Worm (Caenorhabditis elegans) whole organism, young adult: Measurements from ENCODE around the gene F13C5.2.
A peak's percentile ranks its signal among the peaks of the same experiment; 100 is the strongest.

Source experiments
- C06A6.2 ChIP-seq: fragments of 200-800 bp; sonication (Bioruptor generic); conservative IDR thresholded peaks from 2 replicates; pipeline ENCODE4 v1.3.6; 2022; ENCODE audit warnings: missing genetic modification characterization, missing compliant biosample characterization
- F33H1.4 ChIP-seq: fragments of 200-800 bp; sonication (Bioruptor generic); IDR thresholded peaks from 2 replicates; pipeline ENCODE4 v1.3.6; 2022; ENCODE audit warnings: missing genetic modification reagents, missing genetic modification characterization, missing compliant biosample characterization
- F37B4.10 ChIP-seq: fragments of 200-800 bp; sonication (Bioruptor generic); IDR thresholded peaks from 2 replicates; pipeline ENCODE4 v1.3.6; 2022; ENCODE audit warnings: missing genetic modification characterization, missing compliant biosample characterization
- F57A8.1 ChIP-seq: fragments of 200-800 bp; sonication (Bioruptor generic); optimal IDR thresholded peaks from 2 replicates; lab custom pipeline; 2018; ENCODE audit warnings: mild to moderate bottlenecking, missing genetic modification characterization, moderate library complexity, missing compliant biosample characterization
- Y56A3A.18 ChIP-seq: fragments of 200-800 bp; sonication (Bioruptor generic); IDR thresholded peaks from 2 replicates; pipeline ENCODE4 v1.3.6; 2022; ENCODE audit warnings: missing genetic modification reagents, missing genetic modification characterization, missing compliant biosample characterization
- aptf-3 ChIP-seq: fragments of 200-800 bp; sonication (Bioruptor generic); IDR thresholded peaks from 2 replicates; pipeline ENCODE4 v1.3.6; 2022; ENCODE audit warnings: missing genetic modification characterization, missing compliant biosample characterization
- attf-6 ChIP-seq: fragments of 200-800 bp; sonication (Bioruptor generic); IDR thresholded peaks from 2 replicates; pipeline ENCODE4 v1.3.6; 2022; ENCODE audit warnings: missing genetic modification reagents, missing genetic modification characterization, missing compliant biosample characterization
- bed-1 ChIP-seq: fragments of 200-800 bp; sonication (Bioruptor generic); IDR thresholded peaks from 2 replicates; pipeline ENCODE4 v1.3.6; 2022; ENCODE audit warnings: missing genetic modification reagents, missing genetic modification characterization, missing compliant biosample characterization
- cebp-1 ChIP-seq, 2 experiments: fragments of 200-800 bp in 1 of 2; sonication (Bioruptor generic) in 1 of 2; sonication (generic microtip) in 1 of 2; IDR thresholded peaks in 1 of 2; optimal IDR thresholded peaks in 1 of 2; 2 replicates each; pipeline versions ENCODE4 v1.3.6 to Lab custom; 2017 to 2022; ENCODE audit warnings: missing compliant biosample characterization in 2 of 2, missing genetic modification characterization in 2 of 2, mild to moderate bottlenecking in 1 of 2, missing genetic modification reagents in 1 of 2, moderate library complexity in 1 of 2
- ceh-100 ChIP-seq: fragments of 200-800 bp; sonication (Bioruptor generic); IDR thresholded peaks from 2 replicates; pipeline ENCODE4 v1.3.6; 2022; ENCODE audit warnings: missing genetic modification reagents, missing genetic modification characterization, missing compliant biosample characterization
- ceh-27 ChIP-seq: fragments of 200-800 bp; sonication (Bioruptor generic); optimal IDR thresholded peaks from 2 replicates; lab custom pipeline; 2018; ENCODE audit warnings: mild to moderate bottlenecking, missing genetic modification characterization, moderate library complexity, missing compliant biosample characterization
- ceh-58 ChIP-seq: fragments of 200-800 bp; sonication (Bioruptor generic); IDR thresholded peaks from 2 replicates; pipeline ENCODE4 v1.3.6; 2022; ENCODE audit warnings: missing genetic modification characterization, missing compliant biosample characterization
- ceh-79 ChIP-seq: sonication (generic microtip); optimal IDR thresholded peaks from 2 replicates; lab custom pipeline; 2017; ENCODE audit warnings: mild to moderate bottlenecking, missing genetic modification characterization, missing compliant biosample characterization
- die-1 ChIP-seq: sonication (generic microtip); optimal IDR thresholded peaks from 2 replicates; lab custom pipeline; 2016; ENCODE audit warnings: missing genotype, mild to moderate bottlenecking, missing genetic modification characterization, missing compliant biosample characterization
- dpff-1 ChIP-seq: sonication (generic microtip); optimal IDR thresholded peaks from 2 replicates; lab custom pipeline; 2017; ENCODE audit warnings: mild to moderate bottlenecking, missing genetic modification characterization, missing compliant biosample characterization
- dpl-1 ChIP-seq: fragments of 150-350 bp; optimal IDR thresholded peaks from 2 replicates; lab custom pipeline; 2014; ENCODE audit warnings: missing biosample characterization, missing genetic modification reagents, missing genetic modification characterization
- egl-44 ChIP-seq: fragments of 200-800 bp; sonication (Bioruptor generic); IDR thresholded peaks from 2 replicates; pipeline ENCODE4 v1.3.6; 2022; ENCODE audit warnings: missing genetic modification reagents, missing genetic modification characterization, missing compliant biosample characterization
- ekl-4 ChIP-seq: fragments of 200-800 bp; sonication (Bioruptor generic); IDR thresholded peaks from 2 replicates; pipeline ENCODE4 v1.3.6; 2022; ENCODE audit warnings: missing genetic modification reagents, missing genetic modification characterization, missing compliant biosample characterization
- ets-4 ChIP-seq: fragments of 200-800 bp; sonication (Bioruptor generic); optimal IDR thresholded peaks from 2 replicates; lab custom pipeline; 2018; ENCODE audit warnings: mild to moderate bottlenecking, missing genetic modification characterization, missing compliant biosample characterization
- gei-17 ChIP-seq: fragments of 200-800 bp; sonication (Bioruptor generic); optimal IDR thresholded peaks from 2 replicates; lab custom pipeline; 2018; ENCODE audit warnings: mild to moderate bottlenecking, missing genetic modification characterization, missing compliant biosample characterization
- hlh-26 ChIP-seq: fragments of 200-800 bp; sonication (Bioruptor generic); conservative IDR thresholded peaks from 2 replicates; pipeline ENCODE4 v1.3.6; 2022; ENCODE audit warnings: missing genetic modification reagents, missing genetic modification characterization, missing compliant biosample characterization
- hmg-1.2 ChIP-seq: fragments of 200-800 bp; sonication (Bioruptor generic); IDR thresholded peaks from 2 replicates; pipeline ENCODE4 v1.3.6; 2022; ENCODE audit warnings: missing genetic modification reagents, missing genetic modification characterization, missing compliant biosample characterization
- hmg-20 ChIP-seq: fragments of 200-800 bp; sonication (Bioruptor generic); IDR thresholded peaks from 2 replicates; pipeline ENCODE4 v1.3.6; 2022; ENCODE audit warnings: missing genetic modification reagents, missing genetic modification characterization, missing compliant biosample characterization
- let-526 ChIP-seq: fragments of 200-800 bp; sonication (Bioruptor generic); IDR thresholded peaks from 2 replicates; pipeline ENCODE4 v1.3.6; 2022; ENCODE audit warnings: missing genetic modification reagents, missing genetic modification characterization, missing compliant biosample characterization
- lin-35 ChIP-seq, 3 experiments: fragments of 150-350 bp in 2 of 3; sonication (generic microtip) in 1 of 3; optimal IDR thresholded peaks; 2 replicates each; lab custom pipeline; 2014 to 2018; ENCODE audit warnings: missing biosample characterization in 3 of 3, missing genetic modification characterization in 3 of 3, missing genetic modification reagents in 3 of 3
- lin-40 ChIP-seq: sonication (generic microtip); optimal IDR thresholded peaks from 2 replicates; lab custom pipeline; 2016; ENCODE audit warnings: missing genetic modification characterization, mild to moderate bottlenecking, missing compliant biosample characterization, missing genotype, missing genetic modification reagents
- lin-54 ChIP-seq: fragments of 200-800 bp; sonication (Bioruptor generic); optimal IDR thresholded peaks from 2 replicates; lab custom pipeline; 2018; ENCODE audit warnings: mild to moderate bottlenecking, missing genetic modification characterization, missing compliant biosample characterization
- mcd-1 ChIP-seq: fragments of 200-800 bp; sonication (Bioruptor generic); IDR thresholded peaks from 2 replicates; pipeline ENCODE4 v1.3.6; 2022; ENCODE audit warnings: missing genetic modification reagents, missing genetic modification characterization, missing compliant biosample characterization
- nhr-27 ChIP-seq: fragments of 200-800 bp; sonication (Bioruptor generic); optimal IDR thresholded peaks from 2 replicates; lab custom pipeline; 2018; ENCODE audit warnings: mild to moderate bottlenecking, missing genetic modification characterization, moderate library complexity, missing compliant biosample characterization
- pha-4 ChIP-seq: fragments of 150-350 bp; sonication (generic microtip); optimal IDR thresholded peaks from 2 replicates; lab custom pipeline; 2014; ENCODE audit warnings: missing biosample characterization, missing genetic modification reagents, missing genetic modification characterization
- rec-8 ChIP-seq, 2 experiments: sonication (generic microtip); optimal IDR thresholded peaks; 2 replicates each; lab custom pipeline; 2016; ENCODE audit warnings: mild to moderate bottlenecking in 2 of 2, missing genetic modification characterization in 2 of 2, missing genetic modification reagents in 2 of 2, missing genotype in 2 of 2, missing biosample characterization in 1 of 2, missing compliant biosample characterization in 1 of 2, moderate library complexity in 1 of 2
- snpc-4 ChIP-seq, 5 experiments: fragments of 150-350 bp in 1 of 5; sonication (generic microtip) in 4 of 5; optimal IDR thresholded peaks; 2 replicates each; lab custom pipeline; 2014 to 2018; ENCODE audit warnings: missing genetic modification characterization in 5 of 5, missing biosample characterization in 3 of 5, antibody characterized with exemption in 2 of 5, mild to moderate bottlenecking in 2 of 5, missing compliant biosample characterization in 2 of 5, missing genotype in 2 of 5, moderate library complexity in 2 of 5, missing genetic modification reagents in 1 of 5
- somi-1 ChIP-seq: fragments of 200-800 bp; sonication (Bioruptor generic); optimal IDR thresholded peaks from 2 replicates; lab custom pipeline; 2018; ENCODE audit warnings: mild to moderate bottlenecking, missing genetic modification characterization, missing compliant biosample characterization
- tbp1 ChIP-seq: fragments of 200-800 bp; sonication (Bioruptor generic); optimal IDR thresholded peaks from 2 replicates; lab custom pipeline; 2018; ENCODE audit warnings: mild to moderate bottlenecking, missing genetic modification characterization, missing compliant biosample characterization
- tbx-9 ChIP-seq: sonication (generic microtip); optimal IDR thresholded peaks from 2 replicates; lab custom pipeline; 2016; ENCODE audit warnings: borderline replicate concordance, missing genetic modification characterization, inconsistent platforms, missing compliant biosample characterization
- unc-130 ChIP-seq: sonication (generic microtip); optimal IDR thresholded peaks from 2 replicates; lab custom pipeline; 2016; ENCODE audit warnings: missing genetic modification reagents, missing genetic modification characterization, missing compliant biosample characterization
- unc-62 ChIP-seq: fragments of 150-350 bp; optimal IDR thresholded peaks from 2 replicates; lab custom pipeline; 2014; ENCODE audit warnings: missing biosample characterization, missing genetic modification reagents, missing genetic modification characterization
- ztf-26 ChIP-seq: sonication (generic microtip); optimal IDR thresholded peaks from 2 replicates; lab custom pipeline; 2017; ENCODE audit warnings: missing genetic modification characterization, missing compliant biosample characterization

F13C5.2 gene

ce11 chrX:593245-593733, 471 bp upstream of the F13C5.2 start (continued):
- TF ChIP-seq lin-40 (tag; lab: Kevin White, UChicago) (peak; percentile 85), gei-17 (GFP tag; lab: Kevin White, UChicago) (peak; percentile 37), C06A6.2 (0 out of 2 replicates have a peak, but pooled peaks have one; percentile 46), die-1 (peak; percentile 47), nhr-27 (tag; lab: Kevin White, UChicago) (no peak), tbx-9 (no peak), rec-8 (tag; optimal IDR thresholded peaks at IDR 0.05; lab: Kevin White, UChicago) (no peak), pha-4 (tag; lab: Kevin White, UChicago) (no peak), hmg-20 (0 out of 2 replicates have a peak, but pooled peaks have one; percentile 42), snpc-4 (GFP tag; optimal IDR thresholded peaks at IDR 0.05; lab: Kevin White, UChicago) (peak; percentile 10), snpc-4 (tag; optimal IDR thresholded peaks at IDR 0.05; lab: Kevin White, UChicago) (peak in 2 of 4 experiments; percentile 72 to 77), Y56A3A.18 (GFP tag; lab: Robert Waterston, UW) (no peak), aptf-3 (GFP tag; lab: Robert Waterston, UW) (no peak), ztf-26 (peak; percentile 35), lin-54 (GFP tag; lab: Kevin White, UChicago) (peak; percentile 42), hlh-26 (GFP tag; lab: Robert Waterston, UW) (no peak), mcd-1 (no peak; the same call in none of the 2 replicates), ceh-27 (GFP tag; lab: Kevin White, UChicago) (peak; percentile 70), dpl-1 (GFP tag; lab: Kevin White, UChicago) (no peak), let-526 (GFP tag; lab: Robert Waterston, UW) (peak; percentile 75; the same call in 1 of the 2 replicates), ceh-58 (GFP tag; lab: Robert Waterston, UW) (no peak), ets-4 (GFP tag; lab: Kevin White, UChicago) (peak; percentile 68), unc-130 (GFP tag; lab: Kevin White, UChicago) (no peak), F37B4.10 (GFP tag; lab: Robert Waterston, UW) (no peak), hmg-1.2 (GFP tag; lab: Robert Waterston, UW) (peak; percentile 64), somi-1 (GFP tag; lab: Kevin White, UChicago) (peak; percentile 71), egl-44 (GFP tag; lab: Robert Waterston, UW) (no peak), ekl-4 (peak; percentile 66; the same call in 1 of the 2 replicates), dpff-1 (tag; lab: Kevin White, UChicago) (no peak), bed-1 (no peak), F33H1.4 (GFP tag; lab: Robert Waterston, UW) (no peak), tbp1 (GFP tag; lab: Kevin White, UChicago) (no peak), unc-62 (no peak)

DNA sequence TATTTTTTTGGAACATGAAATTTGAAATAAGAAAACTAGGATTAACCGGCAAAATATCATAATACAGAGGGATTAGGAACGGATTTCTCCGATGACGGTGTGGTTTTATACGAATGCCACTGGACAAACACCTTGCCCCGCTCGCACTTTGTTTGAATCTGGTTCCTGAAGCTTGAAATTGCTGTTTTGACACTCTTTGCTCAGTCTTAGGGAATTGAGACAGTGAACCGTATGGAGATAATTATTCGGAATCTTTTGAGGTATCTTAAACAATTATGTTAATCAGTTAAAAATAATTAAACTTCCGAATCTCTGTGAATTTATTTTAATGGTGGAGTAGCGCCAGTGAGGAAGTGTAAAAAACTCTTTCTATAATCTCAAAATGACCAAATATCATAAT, 5.7 kb downstream of the F13C5.2 start, which contains the start of gene F13C5.3:
Gene F13C5.3 (minus strand): TSS at position 101 of the 400 bp plus-strand sequence.
- TF ChIP-seq ekl-4: no peak
- no peak for TF ChIP-seq ceh-79
- TF ChIP-seq lin-35 (GFP tag; optimal IDR thresholded peaks at IDR 0.05; lab: Kevin White, UChicago): no peak
- TF ChIP-seq ceh-100 (GFP tag; lab: Robert Waterston, UW): no peak
- no peak for TF ChIP-seq attf-6 (GFP tag; lab: Robert Waterston, UW)
- TF ChIP-seq cebp-1 (GFP tag; IDR thresholded peaks at IDR 0.05; lab: Robert Waterston, UW): no peak
- TF ChIP-seq cebp-1 (tag; optimal IDR thresholded peaks at IDR 0.05; lab: Kevin White, UChicago): no peak
- TF ChIP-seq F57A8.1 (GFP tag; lab: Kevin White, UChicago): no peak
- TF ChIP-seq egl-44 (GFP tag; lab: Robert Waterston, UW): no peak
